Fruit fly (Drosophila melanogaster) whole organism, embryonic: ENCODE measurements around the gene CG42554.

Experiments
- ATbp ChIP-seq: fragments of 200-800 bp; sonication (Bioruptor generic); optimal IDR thresholded peaks from 2 replicates; lab custom pipeline; 2017; ENCODE audit warnings: missing biosample characterization, mild to moderate bottlenecking, missing genetic modification characterization, missing genetic modification reagents
- Adf1 ChIP-seq: fragments of 200-800 bp; sonication (Bioruptor generic); IDR thresholded peaks from 2 replicates; pipeline ENCODE4 v1.3.6; 2022; ENCODE audit warnings: missing biosample characterization, missing genetic modification characterization
- Blimp-1 ChIP-seq: fragments of 200-800 bp; sonication (Bioruptor generic); optimal IDR thresholded peaks from 3 replicates; lab custom pipeline; 2018; ENCODE audit warnings: missing biosample characterization, missing genetic modification characterization, mild to moderate bottlenecking, moderate library complexity, missing genetic modification reagents
- CG10274 ChIP-seq: fragments of 200-800 bp; sonication (Bioruptor generic); optimal IDR thresholded peaks from 3 replicates; lab custom pipeline; 2017; ENCODE audit warnings: missing biosample characterization, mild to moderate bottlenecking, missing genetic modification characterization
- CG12942 ChIP-seq: fragments of 200-800 bp; sonication (Bioruptor generic); optimal IDR thresholded peaks from 3 replicates; lab custom pipeline; 2016; ENCODE audit warnings: missing biosample characterization, missing genetic modification characterization
- CG14441 ChIP-seq: fragments of 200-800 bp; sonication (Bioruptor generic); IDR thresholded peaks from 2 replicates; pipeline ENCODE4 v1.3.6; 2022; ENCODE audit warnings: missing biosample characterization, missing genetic modification characterization
- CG1529 ChIP-seq: fragments of 200-800 bp; sonication (Bioruptor generic); optimal IDR thresholded peaks from 3 replicates; lab custom pipeline; 2018; ENCODE audit warnings: missing biosample characterization, missing genetic modification characterization
- CG17186 ChIP-seq: fragments of 200-800 bp; sonication (Bioruptor generic); optimal IDR thresholded peaks from 3 replicates; lab custom pipeline; 2017; ENCODE audit warnings: missing biosample characterization, missing genetic modification reagents, missing genetic modification characterization
- CG2199 ChIP-seq: fragments of 200-800 bp; sonication (Bioruptor generic); IDR thresholded peaks from 3 replicates; pipeline ENCODE4 v1.3.6; 2022; ENCODE audit warnings: missing biosample characterization, missing genetic modification characterization
- CG2678 ChIP-seq: fragments of 200-800 bp; sonication (Bioruptor generic); optimal IDR thresholded peaks from 3 replicates; lab custom pipeline; 2019; ENCODE audit warnings: missing biosample characterization, mild to moderate bottlenecking, missing genetic modification characterization, moderate library complexity
- CG30403 ChIP-seq: fragments of 200-800 bp; sonication (Bioruptor generic); optimal IDR thresholded peaks from 3 replicates; lab custom pipeline; 2016; ENCODE audit warnings: missing biosample characterization, missing genetic modification characterization
- CG3065 ChIP-seq: fragments of 200-800 bp; sonication (Bioruptor generic); optimal IDR thresholded peaks from 2 replicates; lab custom pipeline; 2016; ENCODE audit warnings: missing biosample characterization, missing genetic modification characterization
- CG31441 ChIP-seq: fragments of 200-800 bp; sonication (Bioruptor generic); IDR thresholded peaks from 2 replicates; pipeline ENCODE4 v1.3.6; 2022; ENCODE audit warnings: missing biosample characterization, missing genetic modification characterization
- CG4360 ChIP-seq: fragments of 200-800 bp; sonication (Bioruptor generic); IDR thresholded peaks from 2 replicates; pipeline ENCODE4 v1.3.6; 2022; ENCODE audit warnings: missing biosample characterization, missing genetic modification characterization
- CG43689 ChIP-seq: fragments of 200-800 bp; sonication (Bioruptor generic); IDR thresholded peaks from 2 replicates; pipeline ENCODE4 v1.3.6; 2022; ENCODE audit warnings: missing biosample characterization, missing genetic modification characterization
- CG4730 ChIP-seq: fragments of 200-800 bp; sonication (Bioruptor generic); IDR thresholded peaks from 2 replicates; pipeline ENCODE4 v1.3.6; 2022; ENCODE audit warnings: missing biosample characterization, missing genetic modification characterization
- CG5180 ChIP-seq: fragments of 200-800 bp; sonication (Bioruptor generic); optimal IDR thresholded peaks from 3 replicates; lab custom pipeline; 2017; ENCODE audit warnings: missing biosample characterization, missing genetic modification characterization, mild to moderate bottlenecking, moderate library complexity, missing genetic modification reagents
- CG6765 ChIP-seq: fragments of 200-800 bp; sonication (Bioruptor generic); optimal IDR thresholded peaks from 3 replicates; lab custom pipeline; 2017; ENCODE audit warnings: missing biosample characterization, mild to moderate bottlenecking, missing genetic modification characterization
- CG7372 ChIP-seq: fragments of 200-800 bp; sonication (Bioruptor generic); IDR thresholded peaks from 2 replicates; pipeline ENCODE4 v1.3.6; 2022; ENCODE audit warnings: missing biosample characterization, missing genetic modification characterization
- CG8388 ChIP-seq: fragments of 200-800 bp; sonication (Bioruptor generic); optimal IDR thresholded peaks from 2 replicates; lab custom pipeline; 2019; ENCODE audit warnings: missing biosample characterization, mild to moderate bottlenecking, missing genetic modification characterization, moderate library complexity
- CG9215 ChIP-seq: fragments of 200-800 bp; sonication (Bioruptor generic); IDR thresholded peaks from 2 replicates; pipeline ENCODE4 v1.3.6; 2022; ENCODE audit warnings: missing biosample characterization, missing genetic modification characterization
- CG9437 ChIP-seq: fragments of 200-800 bp; sonication (Bioruptor generic); optimal IDR thresholded peaks from 2 replicates; lab custom pipeline; 2018; ENCODE audit warnings: missing biosample characterization, mild to moderate bottlenecking, missing genetic modification characterization
- CG9609 ChIP-seq: fragments of 200-800 bp; sonication (Bioruptor generic); optimal IDR thresholded peaks from 3 replicates; lab custom pipeline; 2016; ENCODE audit warnings: missing biosample characterization, missing genetic modification characterization
- Chrac-16 ChIP-seq: fragments of 200-800 bp; sonication (Bioruptor generic); optimal IDR thresholded peaks from 3 replicates; lab custom pipeline; 2016; ENCODE audit warnings: missing biosample characterization, missing genetic modification characterization
- CkIIα-i1 ChIP-seq: fragments of 200-800 bp; sonication (Bioruptor generic); IDR thresholded peaks from 2 replicates; pipeline ENCODE4 v1.3.6; 2022; ENCODE audit warnings: missing biosample characterization, missing genetic modification characterization
- D19B ChIP-seq: fragments of 200-800 bp; sonication (Bioruptor generic); optimal IDR thresholded peaks from 2 replicates; lab custom pipeline; 2017; ENCODE audit warnings: missing biosample characterization, mild to moderate bottlenecking, missing genetic modification characterization
- Dbx ChIP-seq: fragments of 200-800 bp; sonication (Bioruptor generic); IDR thresholded peaks from 3 replicates; pipeline ENCODE4 v1.3.6; 2022; ENCODE audit warnings: missing biosample characterization, missing genetic modification characterization
- Dek ChIP-seq: fragments of 200-800 bp; sonication (Bioruptor generic); optimal IDR thresholded peaks from 3 replicates; lab custom pipeline; 2019; ENCODE audit warnings: missing biosample characterization, mild to moderate bottlenecking, missing genetic modification characterization, moderate library complexity
- E2f1 ChIP-seq: fragments of 200-800 bp; sonication (Bioruptor generic); IDR thresholded peaks from 2 replicates; pipeline ENCODE4 v1.3.6; 2022; ENCODE audit warnings: missing biosample characterization, missing genetic modification characterization
- Jarid2 ChIP-seq: fragments of 200-800 bp; sonication (Bioruptor generic); optimal IDR thresholded peaks from 3 replicates; lab custom pipeline; 2017; ENCODE audit warnings: mild to moderate bottlenecking, missing biosample characterization, missing genetic modification reagents, missing genetic modification characterization
- Lim3 ChIP-seq: fragments of 200-800 bp; sonication (Bioruptor generic); IDR thresholded peaks from 2 replicates; pipeline ENCODE4 v1.3.6; 2022; ENCODE audit warnings: missing biosample characterization, missing genetic modification characterization
- MTF-1 ChIP-seq: fragments of 200-800 bp; sonication (Bioruptor generic); optimal IDR thresholded peaks from 2 replicates; lab custom pipeline; 2018; ENCODE audit warnings: missing biosample characterization, mild to moderate bottlenecking, missing genetic modification characterization, borderline replicate concordance
- Ptx1 ChIP-seq: fragments of 200-800 bp; sonication (Bioruptor generic); IDR thresholded peaks from 2 replicates; pipeline ENCODE4 v1.3.6; 2022; ENCODE audit warnings: missing biosample characterization, missing genetic modification characterization
- Stat92E ChIP-seq, 3 experiments: fragments of >200 bp in 2 of 3; fragments of 200-800 bp in 1 of 3; sonication (Bioruptor generic) in 1 of 3; optimal IDR thresholded peaks; 2 replicates each; lab custom pipeline; 2017 to 2019; ENCODE audit warnings: missing biosample characterization in 3 of 3, missing genetic modification characterization in 3 of 3, mild to moderate bottlenecking in 1 of 3, moderate library complexity in 1 of 3
- Xbp1 ChIP-seq: fragments of 200-800 bp; sonication (Bioruptor generic); optimal IDR thresholded peaks from 3 replicates; lab custom pipeline; 2016; ENCODE audit warnings: missing biosample characterization, mild to moderate bottlenecking, missing genetic modification characterization
- bsh ChIP-seq, 2 experiments: fragments of 200-800 bp; sonication (Bioruptor generic); optimal IDR thresholded peaks; 2 replicates each; lab custom pipeline; 2017 to 2018; ENCODE audit warnings: mild to moderate bottlenecking in 2 of 2, missing biosample characterization in 2 of 2, missing genetic modification characterization in 2 of 2, moderate library complexity in 1 of 2
- danr ChIP-seq: fragments of 200-800 bp; sonication (Bioruptor generic); IDR thresholded peaks from 2 replicates; pipeline ENCODE4 v1.3.6; 2022; ENCODE audit warnings: missing biosample characterization, missing genetic modification characterization
- fd3F ChIP-seq: fragments of 200-800 bp; sonication (Bioruptor generic); optimal IDR thresholded peaks from 2 replicates; lab custom pipeline; 2018; ENCODE audit warnings: missing biosample characterization, mild to moderate bottlenecking, missing genetic modification characterization, moderate library complexity
- ftz-f1 ChIP-seq: fragments of 200-800 bp; sonication (Bioruptor generic); optimal IDR thresholded peaks from 2 replicates; lab custom pipeline; 2016; ENCODE audit warnings: missing biosample characterization, missing genetic modification characterization
- ham ChIP-seq: fragments of 200-800 bp; sonication (Bioruptor generic); IDR thresholded peaks from 2 replicates; pipeline ENCODE4 v1.3.6; 2022; ENCODE audit warnings: missing biosample characterization, missing genetic modification characterization
- inv ChIP-seq: fragments of 200-800 bp; sonication (Bioruptor generic); IDR thresholded peaks from 2 replicates; pipeline ENCODE4 v1.3.6; 2022; ENCODE audit warnings: missing biosample characterization, missing genetic modification characterization; ENCODE audit not compliant: partially characterized antibody
- onecut ChIP-seq: fragments of 200-800 bp; sonication (Bioruptor generic); IDR thresholded peaks from 2 replicates; pipeline ENCODE4 v1.3.6; 2022; ENCODE audit warnings: missing biosample characterization, missing genetic modification characterization
- pzg ChIP-seq: fragments of 200-800 bp; sonication (Bioruptor generic); optimal IDR thresholded peaks from 3 replicates; lab custom pipeline; 2018; ENCODE audit warnings: missing biosample characterization, mild to moderate bottlenecking, missing genetic modification characterization, moderate library complexity
- ranshi ChIP-seq: fragments of 200-800 bp; sonication (Bioruptor generic); IDR thresholded peaks from 2 replicates; pipeline ENCODE4 v1.3.6; 2022; ENCODE audit warnings: missing biosample characterization, missing genetic modification characterization
- repo ChIP-seq: fragments of 200-800 bp; sonication (Bioruptor generic); optimal IDR thresholded peaks from 2 replicates; lab custom pipeline; 2016; ENCODE audit warnings: missing biosample characterization, missing genetic modification characterization
- seq ChIP-seq: fragments of 200-800 bp; sonication (Bioruptor generic); IDR thresholded peaks from 2 replicates; pipeline ENCODE4 v1.3.6; 2022; ENCODE audit warnings: missing biosample characterization, missing genetic modification characterization
- trh ChIP-seq: fragments of 200-800 bp; sonication (Bioruptor generic); optimal IDR thresholded peaks from 2 replicates; lab custom pipeline; 2016; ENCODE audit warnings: missing biosample characterization, missing genetic modification characterization
- twi ChIP-seq: fragments of 200-800 bp; optimal IDR thresholded peaks from 2 replicates; lab custom pipeline; 2019; ENCODE audit warnings: missing biosample characterization, mild to moderate bottlenecking, missing genetic modification characterization, moderate library complexity
- unc-4 ChIP-seq: fragments of 200-800 bp; sonication (Bioruptor generic); IDR thresholded peaks from 2 replicates; pipeline ENCODE4 v1.3.6; 2022; ENCODE audit warnings: missing biosample characterization, missing genetic modification characterization; ENCODE audit not compliant: partially characterized antibody
- vnd ChIP-seq: fragments of 200-800 bp; sonication (Bioruptor generic); IDR thresholded peaks from 3 replicates; pipeline ENCODE4 v1.3.6; 2022; ENCODE audit warnings: missing biosample characterization, missing genetic modification characterization; ENCODE audit not compliant: partially characterized antibody
- z ChIP-seq: fragments of 200-800 bp; sonication (Bioruptor generic); IDR thresholded peaks from 3 replicates; pipeline ENCODE4 v1.3.6; 2022; ENCODE audit warnings: missing biosample characterization, missing genetic modification characterization

The CG42554 gene

DNA sequence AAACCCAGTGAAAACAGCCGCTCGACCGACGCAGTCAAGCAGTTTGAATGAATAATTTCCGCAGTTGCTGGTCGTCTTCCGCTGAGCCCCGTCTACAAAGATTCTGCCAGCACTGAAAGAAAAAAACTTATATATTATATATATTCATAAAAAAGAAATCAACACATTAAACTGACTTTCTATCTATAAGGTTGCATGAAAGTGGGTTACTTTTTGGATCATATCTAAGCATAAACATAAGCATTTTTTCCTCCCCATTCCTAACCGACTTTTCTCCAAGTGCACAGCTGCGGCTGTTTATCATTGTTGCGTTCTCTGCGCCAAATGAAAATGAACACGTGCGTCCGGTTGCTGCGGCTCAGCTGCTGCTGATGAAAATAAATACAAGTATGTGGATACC lies 15.2 kb upstream of the CG42554 start:
- TF ChIP-seq CG4730 (peak; percentile 63), MTF-1 (GFP tag; lab: Kevin White, UChicago) (peak; percentile 19), CG17186 (GFP tag; lab: Kevin White, UChicago) (no peak), fd3F (GFP tag; lab: Kevin White, UChicago) (peak; percentile 30), Chrac-16 (GFP tag; lab: Kevin White, UChicago) (peak; percentile 42), pzg (GFP tag; lab: Kevin White, UChicago) (no peak), CG30403 (GFP tag; lab: Kevin White, UChicago) (peak; percentile 68), twi (peak; percentile 18), CG10274 (no peak), CG1529 (GFP tag; lab: Kevin White, UChicago) (peak; percentile 60), ham (GFP tag; lab: Robert Waterston, UW) (no peak), Dek (tag; lab: Kevin White, UChicago) (peak; percentile 42), Lim3 (GFP tag; lab: Robert Waterston, UW) (0 out of 2 replicates have a peak, but pooled peaks have one; percentile 28), CG2199 (GFP tag; lab: Robert Waterston, UW) (0 out of 3 replicates have a peak, but pooled peaks have one; percentile 52), unc-4 (GFP tag; lab: Robert Waterston, UW) (no peak), CG9609 (GFP tag; lab: Kevin White, UChicago) (no peak), Adf1 (peak; percentile 23; the same call in 1 of the 2 replicates), CG4360 (GFP tag; lab: Robert Waterston, UW) (0 out of 2 replicates have a peak, but pooled peaks have one; percentile 24), inv (no peak), CG43689 (peak; percentile 31; the same call in 1 of the 2 replicates), ftz-f1 (GFP tag; lab: Kevin White, UChicago) (no peak), CG7372 (GFP tag; lab: Robert Waterston, UW) (no peak; the same call in 1 of the 2 replicates), CG8388 (peak; percentile 74), z (no peak), D19B (GFP tag; lab: Kevin White, UChicago) (no peak), Dbx (GFP tag; lab: Robert Waterston, UW) (no peak), CG9437 (GFP tag; lab: Kevin White, UChicago) (peak; percentile 54), CG31441 (GFP tag; lab: Robert Waterston, UW) (peak; percentile 86), Jarid2 (GFP tag; lab: Kevin White, UChicago) (peak; percentile 35), danr (GFP tag; lab: Robert Waterston, UW) (no peak), CG3065 (GFP tag; lab: Kevin White, UChicago) (no peak), ATbp (GFP tag; lab: Kevin White, UChicago) (peak; percentile 81), CG5180 (GFP tag; lab: Kevin White, UChicago) (peak; percentile 22), Blimp-1 (GFP tag; lab: Kevin White, UChicago) (peak; percentile 77), seq (GFP tag; lab: Robert Waterston, UW) (peak; percentile 84), CG2678 (tag; lab: Kevin White, UChicago) (peak; percentile 81), CG9215 (GFP tag; lab: Robert Waterston, UW) (peak; percentile 53), CG12942 (GFP tag; lab: Kevin White, UChicago) (peak; percentile 10), repo (GFP tag; lab: Kevin White, UChicago) (no peak), Xbp1 (GFP tag; lab: Kevin White, UChicago) (peak; percentile 74), ranshi (GFP tag; lab: Robert Waterston, UW) (peak; percentile 64), CG6765 (GFP tag; lab: Kevin White, UChicago) (no peak), E2f1 (GFP tag; lab: Robert Waterston, UW) (peak; percentile 83), CG14441 (peak; percentile 78), vnd (GFP tag; lab: Robert Waterston, UW) (no peak), onecut (peak; percentile 76), trh (GFP tag; lab: Kevin White, UChicago) (no peak), bsh (GFP tag; optimal IDR thresholded peaks at IDR 0.05; lab: Kevin White, UChicago) (peak; percentile 68 to 80), Ptx1 (peak; percentile 79), CkIIα-i1 (no peak), Stat92E (GFP tag; optimal IDR thresholded peaks at IDR 0.05; lab: Kevin White, UChicago) (no peak)
